Fruit fly (Drosophila melanogaster): Measurements from ENCODE around the gene CG7443.

Gene CG7443

DNA sequence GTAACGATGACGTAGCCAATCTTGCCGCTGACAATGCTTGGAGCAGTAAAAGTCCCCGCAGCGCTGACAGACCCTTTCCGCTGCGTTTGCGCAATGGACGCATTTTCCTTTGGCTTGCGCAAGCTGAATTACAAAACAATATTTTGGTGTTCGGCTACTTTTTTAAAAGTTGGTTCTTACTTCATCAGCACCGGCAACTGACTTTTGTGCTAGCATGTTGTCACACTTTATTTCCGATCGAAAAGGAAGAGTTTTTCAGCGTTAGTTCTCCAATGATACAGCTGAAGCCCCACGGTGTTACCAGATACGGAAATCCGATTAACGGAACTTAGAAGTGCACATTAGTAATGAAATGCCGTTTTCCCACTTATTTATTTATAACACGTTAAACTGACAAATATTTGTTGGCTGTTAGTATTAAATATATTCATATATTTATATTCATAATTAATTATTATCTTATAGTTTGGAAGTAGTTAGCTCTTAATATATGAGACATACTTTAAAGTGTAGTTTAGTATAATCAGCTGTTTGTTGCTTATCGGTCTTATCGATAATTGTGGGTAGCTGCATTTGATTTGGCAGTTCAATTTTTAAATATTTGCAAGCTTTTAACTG, 38.3 kb downstream of the CG7443 start, which contains the start of the genes Veneno and CG7963 (continued):
- TF ChIP-seq ems (GFP tag; optimal IDR thresholded peaks at IDR 0.05): no peak

DNA sequence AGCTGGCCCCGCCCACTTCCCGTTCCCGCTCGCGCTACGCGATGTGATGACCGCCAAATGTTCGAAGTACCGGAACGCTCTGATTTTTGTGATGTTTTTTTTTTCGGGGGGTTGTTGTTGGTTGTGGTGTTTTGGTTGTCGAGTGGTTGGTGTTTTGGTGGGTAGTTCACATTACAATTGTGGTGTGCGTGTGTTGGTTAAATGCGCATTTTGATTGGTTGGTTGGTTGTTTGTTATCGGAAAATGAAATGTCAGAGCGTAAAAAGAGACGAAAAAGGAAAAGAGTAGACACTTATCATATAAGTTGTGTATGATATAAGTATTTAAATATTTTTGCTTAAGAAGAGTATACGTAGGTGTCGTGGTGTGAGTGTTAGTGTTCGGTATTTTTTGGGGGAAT, 44.4 kb downstream of the CG7443 start:
- no peak for TF ChIP-seq CG13624 (GFP tag; optimal IDR thresholded peaks at IDR 0.05)
- TF ChIP-seq Atf6 (GFP tag; IDR thresholded peaks at IDR 0.05): no peak
- no peak for TF ChIP-seq CG13123 (GFP tag; optimal IDR thresholded peaks at IDR 0.05)
- no peak for TF ChIP-seq Lim3 (GFP tag; IDR thresholded peaks at IDR 0.05)
- no peak for TF ChIP-seq CG8388 (GFP tag; optimal IDR thresholded peaks at IDR 0.05)
- peak; percentile 72 for TF ChIP-seq Nf-YC (tag; optimal IDR thresholded peaks at IDR 0.05)
- TF ChIP-seq hbn (GFP tag; IDR thresholded peaks at IDR 0.05; ENCODE audit: partially characterized antibody): no peak
- no peak for TF ChIP-seq CG10267 (tag; optimal IDR thresholded peaks at IDR 0.05)
- no peak for TF ChIP-seq pzg (GFP tag; optimal IDR thresholded peaks at IDR 0.05)
- peak; percentile 74 for TF ChIP-seq Nf-YB (GFP tag; optimal IDR thresholded peaks at IDR 0.05)
- TF ChIP-seq HmgD (GFP tag; optimal IDR thresholded peaks at IDR 0.05): no peak
- TF ChIP-seq CG7928 (GFP tag; optimal IDR thresholded peaks at IDR 0.05): no peak
- no peak for TF ChIP-seq MBD-R2 (GFP tag; IDR thresholded peaks at IDR 0.05)
